Fruit fly (Drosophila melanogaster): ENCODE measurements around the gene CG9171.

Gene CG9171

DNA sequence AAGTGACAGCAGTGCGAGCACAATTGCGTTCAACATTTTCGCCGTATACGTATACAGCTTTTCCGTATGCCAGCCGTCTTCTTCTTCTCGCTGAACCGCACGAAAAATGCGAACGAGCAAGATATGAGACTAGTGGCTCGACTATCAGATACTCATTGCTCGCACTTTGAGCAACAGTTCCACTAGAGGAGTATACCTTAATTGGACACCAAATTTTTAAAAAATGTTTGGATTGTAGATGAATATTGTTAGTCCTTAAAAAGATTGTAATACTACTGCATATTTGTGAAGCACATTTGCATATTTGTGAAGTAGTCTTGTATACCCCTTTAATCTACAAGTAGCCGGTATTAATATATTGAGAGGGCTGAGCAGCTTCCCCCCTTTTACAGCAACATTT is 21.9 kb downstream of the CG9171 start (continued):
- TF ChIP-seq lz (GFP tag; optimal IDR thresholded peaks at IDR 0.05) (peak; percentile 7), CG3919 (GFP tag; optimal IDR thresholded peaks at IDR 0.05) (peak; percentile 16), CG8319 (GFP tag; optimal IDR thresholded peaks at IDR 0.05) (no peak), pdm3 (GFP tag; optimal IDR thresholded peaks at IDR 0.05) (peak; percentile 21), Eip93F (GFP tag; optimal IDR thresholded peaks at IDR 0.05) (no peak), CG32006 (GFP tag; optimal IDR thresholded peaks at IDR 0.05) (no peak), fd59A (GFP tag; optimal IDR thresholded peaks at IDR 0.05) (no peak), svp (GFP tag) (no peak), eg (GFP tag; IDR thresholded peaks at IDR 0.05) (no peak), esn (GFP tag; optimal IDR thresholded peaks at IDR 0.05) (peak; percentile 32), Eip75B (GFP tag; optimal IDR thresholded peaks at IDR 0.05) (peak; percentile 27), topi (GFP tag; optimal IDR thresholded peaks at IDR 0.05) (peak; percentile 28), CG16779 (tag; optimal IDR thresholded peaks at IDR 0.05) (no peak), CG7368 (GFP tag; optimal IDR thresholded peaks at IDR 0.05) (no peak), Sox14 (GFP tag; optimal IDR thresholded peaks at IDR 0.05) (peak; percentile 23), Gug (GFP tag; IDR thresholded peaks at IDR 0.05) (no peak), CG4318 (GFP tag; optimal IDR thresholded peaks at IDR 0.05) (no peak), fkh (GFP tag; optimal IDR thresholded peaks at IDR 0.05) (no peak), Sox102F (GFP tag; optimal IDR thresholded peaks at IDR 0.05) (peak; percentile 2), CG11294 (GFP tag; IDR thresholded peaks at IDR 0.05) (no peak), cyc (GFP tag; optimal IDR thresholded peaks at IDR 0.05) (peak; percentile 37), dsx (GFP tag; optimal IDR thresholded peaks at IDR 0.05; ENCODE audit: poor library complexity, severe bottlenecking) (peak; percentile 15), Met (GFP tag; optimal IDR thresholded peaks at IDR 0.05) (peak; percentile 8), CG9139 (GFP tag; optimal IDR thresholded peaks at IDR 0.05) (no peak), CG6792 (GFP tag; optimal IDR thresholded peaks at IDR 0.05) (peak; percentile 21), CG8632 (GFP tag; optimal IDR thresholded peaks at IDR 0.05) (no peak)

DNA sequence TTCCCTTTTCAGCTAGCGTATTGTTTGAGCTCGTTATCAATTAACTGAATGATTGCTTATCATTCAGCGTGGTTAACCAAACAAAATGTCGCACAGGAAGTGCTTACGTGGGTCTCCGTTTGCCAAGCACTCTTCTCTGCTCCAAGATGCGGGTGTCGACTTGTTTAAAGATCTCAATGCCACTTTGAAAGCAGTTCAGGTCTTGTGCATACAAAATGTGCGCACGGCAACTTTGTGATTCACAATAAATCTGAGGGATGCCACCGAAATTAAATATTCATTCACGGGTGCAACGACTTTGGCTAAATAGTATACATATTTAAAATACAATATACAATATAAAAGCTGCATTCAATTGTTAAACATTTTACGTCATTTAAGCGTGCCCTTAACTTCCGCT is 27.8 kb downstream of the CG9171 start:
- TF ChIP-seq Eip78C (GFP tag) = peak; percentile 34
- no peak for TF ChIP-seq CG3032 (tag; optimal IDR thresholded peaks at IDR 0.05)

DNA sequence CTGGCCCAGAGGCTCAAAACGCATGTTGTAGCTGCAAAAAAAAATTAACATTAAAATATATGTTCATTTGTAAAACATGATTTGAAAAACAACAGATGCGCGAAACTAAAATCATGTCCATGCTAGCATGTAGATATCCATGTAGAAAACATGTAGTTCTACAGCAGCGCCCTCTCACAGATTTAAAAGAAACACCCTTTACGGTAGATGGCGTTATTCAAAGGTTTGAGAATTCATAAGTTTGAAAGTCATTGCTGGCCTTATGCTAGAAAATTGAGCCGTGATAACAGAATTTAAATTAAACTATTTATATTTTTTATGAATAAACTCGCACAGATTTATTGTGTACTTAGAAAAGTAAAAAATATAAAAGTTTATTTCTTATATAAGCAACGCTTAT is 28.9 kb downstream of the CG9171 start:
- TF ChIP-seq Hr39 (GFP tag; optimal IDR thresholded peaks at IDR 0.05) (peak; percentile 23), svp (GFP tag) (no peak), Eip78C (GFP tag) (peak; percentile 23), CG31627 (GFP tag; optimal IDR thresholded peaks at IDR 0.05) (peak; percentile 27), cyc (GFP tag; optimal IDR thresholded peaks at IDR 0.05) (peak; percentile 35)

DNA sequence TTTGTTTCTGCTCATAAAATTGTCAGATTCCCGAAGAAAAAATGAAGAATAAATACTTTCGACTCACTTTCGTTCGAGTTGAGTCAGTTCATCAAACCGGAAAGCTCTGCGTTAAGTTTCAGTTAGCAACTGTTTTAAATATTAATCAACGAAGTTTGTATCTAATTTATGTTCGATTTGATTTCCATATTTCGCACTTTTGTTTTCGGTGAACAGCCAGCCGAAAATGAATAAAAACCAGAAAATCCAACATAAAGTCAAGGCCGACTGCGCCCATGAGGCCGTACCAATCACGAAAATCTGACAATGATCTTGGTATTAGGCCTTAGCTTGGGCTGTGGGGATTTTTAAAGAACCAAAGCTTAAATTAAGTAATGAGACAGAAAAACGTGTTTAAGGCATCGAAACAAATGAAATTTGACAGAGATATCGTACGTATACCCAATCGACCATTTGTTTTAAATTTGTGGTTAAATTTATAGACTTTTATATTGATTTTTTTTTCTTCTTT is 33.5 kb downstream of the CG9171 start:
- TF ChIP-seq CG7368 (GFP tag; optimal IDR thresholded peaks at IDR 0.05) (no peak), Gug (GFP tag; IDR thresholded peaks at IDR 0.05) (no peak)

DNA sequence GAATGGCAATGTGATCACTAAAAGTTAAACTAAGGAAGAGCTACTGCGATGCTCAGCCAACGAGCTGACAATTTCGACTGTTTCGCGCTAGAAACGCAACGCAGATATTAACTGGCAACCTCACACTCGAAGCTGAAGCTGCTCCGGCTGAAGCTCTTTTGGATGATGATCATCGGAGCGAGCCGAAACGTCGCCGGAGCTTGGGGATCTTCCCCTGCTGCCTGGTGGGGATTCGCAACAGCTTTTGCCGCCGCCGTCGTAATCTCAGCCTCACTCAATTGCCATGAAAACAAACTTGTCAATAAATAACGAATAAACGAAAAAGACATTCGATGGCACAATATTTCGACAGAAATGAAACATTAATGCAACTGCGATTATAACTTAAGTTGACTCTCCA is 34.0 kb downstream of the CG9171 start, which contains the start of gene obst-E:
Gene obst-E, minus strand, starts transcription at position 101 of the 400 bp plus-strand sequence.
- TF ChIP-seq spab (GFP tag; optimal IDR thresholded peaks at IDR 0.05) (no peak), acj6 (GFP tag; optimal IDR thresholded peaks at IDR 0.05) (no peak), Lpt (GFP tag; optimal IDR thresholded peaks at IDR 0.05) (no peak), CG6276 (GFP tag; optimal IDR thresholded peaks at IDR 0.05) (no peak), CG7368 (GFP tag; optimal IDR thresholded peaks at IDR 0.05) (no peak), Ets96B (tag; optimal IDR thresholded peaks at IDR 0.05) (no peak), vri (GFP tag; optimal IDR thresholded peaks at IDR 0.05) (no peak), dsx (GFP tag; optimal IDR thresholded peaks at IDR 0.05; ENCODE audit: poor library complexity, severe bottlenecking) (no peak), CG3032 (tag; optimal IDR thresholded peaks at IDR 0.05) (no peak), Eip93F (GFP tag; optimal IDR thresholded peaks at IDR 0.05) (no peak), pdm3 (GFP tag; optimal IDR thresholded peaks at IDR 0.05) (no peak), fkh (GFP tag; optimal IDR thresholded peaks at IDR 0.05) (no peak), Ets21C (GFP tag; optimal IDR thresholded peaks at IDR 0.05) (no peak)
